Worm (Caenorhabditis elegans): ENCODE measurements around the gene mrp-4.

DNA sequence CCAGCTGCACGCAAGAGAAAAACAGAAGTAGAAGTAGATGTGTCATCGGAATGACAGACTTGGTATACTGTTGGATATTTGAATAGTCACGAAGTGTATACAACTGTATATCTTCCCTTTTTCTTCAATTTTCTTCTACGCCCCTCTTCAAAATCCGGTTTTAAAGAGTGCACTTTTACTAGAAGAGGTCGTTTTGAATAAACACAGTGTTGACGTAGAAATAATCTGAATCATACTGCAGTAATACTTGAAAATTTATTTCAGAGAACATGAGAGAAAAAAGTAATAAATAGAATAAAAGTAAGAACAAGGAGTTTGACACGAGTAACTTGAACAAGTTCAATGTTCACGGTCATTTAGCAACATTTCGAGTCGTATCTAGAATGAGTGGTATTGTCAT is 11.5 kb upstream of the mrp-4 start, which contains the start of gene R07B1.8:
- TF ChIP-seq lin-13 (tag; optimal IDR thresholded peaks at IDR 0.05) (no peak), hlh-1 (tag; optimal IDR thresholded peaks at IDR 0.05) (no peak), nhr-237 (tag; optimal IDR thresholded peaks at IDR 0.05) (no peak), elt-1 (tag; optimal IDR thresholded peaks at IDR 0.05; ENCODE audit: borderline replicate concordance, insufficient read depth) (no peak), nhr-28 (tag; optimal IDR thresholded peaks at IDR 0.05) (no peak), unc-39 (tag; optimal IDR thresholded peaks at IDR 0.05) (no peak), unc-62 (GFP tag; optimal IDR thresholded peaks at IDR 0.05) (no peak), ces-1 (GFP tag; optimal IDR thresholded peaks at IDR 0.05) (no peak), ztf-11 (tag; optimal IDR thresholded peaks at IDR 0.05) (no peak), lsy-2 (tag; optimal IDR thresholded peaks at IDR 0.05) (no peak), flh-1 (GFP tag; optimal IDR thresholded peaks at IDR 0.05) (no peak)

All from whole organism, mixed stage, embryonic.